Worm (Caenorhabditis elegans) whole organism, L4/young adult: ENCODE measurements around the gene F40H3.1.

Experiments
- W03F9.2 ChIP-seq: fragments of 150-350 bp; optimal IDR thresholded peaks from 2 replicates; lab custom pipeline; 2014; ENCODE audit warnings: missing biosample characterization, missing genetic modification characterization
- dao-5 ChIP-seq: sonication (generic microtip); optimal IDR thresholded peaks from 2 replicates; lab custom pipeline; 2016; ENCODE audit warnings: missing genotype, missing genetic modification characterization, moderate library complexity, missing compliant biosample characterization
- him-1 ChIP-seq: sonication (generic microtip); optimal IDR thresholded peaks from 2 replicates; lab custom pipeline; 2016; ENCODE audit warnings: missing genotype, missing genetic modification reagents, missing genetic modification characterization, missing compliant biosample characterization

DNA sequence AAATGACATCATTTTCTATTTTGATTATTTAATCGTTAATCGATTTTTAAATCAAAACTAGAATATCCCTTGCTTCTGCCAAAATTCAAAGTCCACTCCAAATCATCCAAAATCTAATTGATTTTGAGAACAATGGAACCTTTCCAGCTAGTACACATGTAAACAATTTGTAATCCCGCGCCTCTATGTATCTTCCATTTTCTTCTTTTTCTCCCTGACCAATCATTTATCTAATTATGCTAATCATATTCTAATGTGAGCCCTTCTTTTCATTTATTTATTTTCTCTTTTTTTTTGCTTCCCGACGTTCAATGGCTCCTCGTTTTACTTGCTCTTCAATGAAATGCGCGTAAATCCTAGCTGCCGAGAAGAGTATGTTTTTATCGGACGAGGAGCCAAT, 41.5 kb upstream of the F40H3.1 start:
- no peak for TF ChIP-seq W03F9.2 (tag; lab: Kevin White, UChicago)
- no peak for TF ChIP-seq him-1
- TF ChIP-seq dao-5 (tag; lab: Kevin White, UChicago) = no peak
